Fruit fly (Drosophila melanogaster) whole organism, pupa: Measurements from ENCODE around the gene Abcd1.

ENCODE experiments used
- CG10348 ChIP-seq: fragments of 200-800 bp; sonication (Bioruptor generic); IDR thresholded peaks from 2 replicates; pipeline ENCODE4 v1.3.6; 2022; ENCODE audit warnings: missing biosample characterization, missing genetic modification characterization
- CG12605 ChIP-seq: fragments of 200-800 bp; sonication (Bioruptor generic); IDR thresholded peaks from 2 replicates; pipeline ENCODE4 v1.3.6; 2022; ENCODE audit warnings: missing biosample characterization, missing genetic modification characterization
- CG13204 ChIP-seq: fragments of 200-800 bp; sonication (Bioruptor generic); optimal IDR thresholded peaks from 2 replicates; lab custom pipeline; 2018; ENCODE audit warnings: missing biosample characterization, mild to moderate bottlenecking, missing genetic modification characterization, moderate library complexity
- CG14655 ChIP-seq: fragments of 200-800 bp; sonication (Bioruptor generic); optimal IDR thresholded peaks from 3 replicates; lab custom pipeline; 2017; ENCODE audit warnings: mild to moderate bottlenecking, missing biosample characterization, missing genetic modification reagents, missing genetic modification characterization
- CG15710 ChIP-seq: fragments of 200-800 bp; sonication (Bioruptor generic); optimal IDR thresholded peaks from 2 replicates; lab custom pipeline; 2018; ENCODE audit warnings: missing biosample characterization, mild to moderate bottlenecking, missing genetic modification characterization, moderate library complexity
- CG17806 ChIP-seq: fragments of 200-800 bp; sonication (Bioruptor generic); optimal IDR thresholded peaks from 2 replicates; lab custom pipeline; 2018; ENCODE audit warnings: missing biosample characterization, mild to moderate bottlenecking, missing genetic modification characterization, moderate library complexity
- CG32121 ChIP-seq: fragments of 200-800 bp; sonication (Bioruptor generic); IDR thresholded peaks from 2 replicates; pipeline ENCODE4 v1.3.6; 2022; ENCODE audit warnings: missing biosample characterization, missing genetic modification characterization
- CG34367 ChIP-seq: fragments of 200-800 bp; sonication (Bioruptor generic); optimal IDR thresholded peaks from 2 replicates; lab custom pipeline; 2018; ENCODE audit warnings: missing biosample characterization, mild to moderate bottlenecking, missing genetic modification characterization
- CG4496 ChIP-seq: fragments of 200-800 bp; sonication (Bioruptor generic); IDR thresholded peaks from 3 replicates; pipeline ENCODE4 v1.3.6; 2022; ENCODE audit warnings: missing biosample characterization, missing genetic modification characterization
- CG8159 ChIP-seq: fragments of 200-800 bp; sonication (Bioruptor generic); optimal IDR thresholded peaks from 3 replicates; lab custom pipeline; 2018; ENCODE audit warnings: missing biosample characterization, mild to moderate bottlenecking, missing genetic modification characterization, moderate library complexity
- CG8301 ChIP-seq: fragments of 200-800 bp; sonication (Bioruptor generic); optimal IDR thresholded peaks from 2 replicates; lab custom pipeline; 2018; ENCODE audit warnings: missing biosample characterization, mild to moderate bottlenecking, missing genetic modification characterization
- CG9948 ChIP-seq: fragments of 200-800 bp; sonication (Bioruptor generic); optimal IDR thresholded peaks from 2 replicates; lab custom pipeline; 2018; ENCODE audit warnings: missing biosample characterization, mild to moderate bottlenecking, missing genetic modification characterization, moderate library complexity
- D1 ChIP-seq: fragments of 200-800 bp; sonication (Bioruptor generic); optimal IDR thresholded peaks from 2 replicates; lab custom pipeline; 2018; ENCODE audit warnings: missing biosample characterization, mild to moderate bottlenecking, missing genetic modification characterization, moderate library complexity
- EcR ChIP-seq: fragments of 200-800 bp; sonication (Bioruptor generic); optimal IDR thresholded peaks from 3 replicates; lab custom pipeline; 2019; ENCODE audit warnings: missing biosample characterization, missing genetic modification characterization, mild to moderate bottlenecking, moderate library complexity, missing genetic modification reagents
- Ets98B ChIP-seq: fragments of 200-800 bp; sonication (Bioruptor generic); IDR thresholded peaks from 2 replicates; pipeline ENCODE4 v1.3.6; 2022; ENCODE audit warnings: missing biosample characterization, missing genetic modification characterization
- Pif1A ChIP-seq: fragments of 200-800 bp; sonication (Bioruptor generic); optimal IDR thresholded peaks from 3 replicates; lab custom pipeline; 2016; ENCODE audit warnings: missing biosample characterization, missing genetic modification characterization
- Pif1B ChIP-seq: fragments of 200-800 bp; sonication (Bioruptor generic); optimal IDR thresholded peaks from 3 replicates; lab custom pipeline; 2016; ENCODE audit warnings: missing biosample characterization, missing genetic modification characterization
- Snoo ChIP-seq: fragments of 200-800 bp; sonication (Bioruptor generic); optimal IDR thresholded peaks from 3 replicates; lab custom pipeline; 2017; ENCODE audit warnings: missing biosample characterization, mild to moderate bottlenecking, missing genetic modification characterization, inconsistent platforms
- fd96Ca ChIP-seq: fragments of 200-800 bp; sonication (Bioruptor generic); IDR thresholded peaks from 3 replicates; pipeline ENCODE4 v1.3.6; 2022; ENCODE audit warnings: missing biosample characterization, missing genetic modification characterization
- gl ChIP-seq: fragments of 200-800 bp; sonication (Bioruptor generic); optimal IDR thresholded peaks from 2 replicates; lab custom pipeline; 2018; ENCODE audit warnings: missing biosample characterization, mild to moderate bottlenecking, missing genetic modification characterization
- rn ChIP-seq: fragments of 200-800 bp; sonication (Bioruptor generic); IDR thresholded peaks from 2 replicates; pipeline ENCODE4 v1.3.6; 2022; ENCODE audit warnings: missing biosample characterization, missing genetic modification characterization

Gene Abcd1

dm6 chr4:227648-228047 is 34.0 kb upstream of the Abcd1 start, which contains the start of the genes CG31999 and yellow-h:
Gene CG31999 (minus strand): TSS chr4:227748.
Gene yellow-h (plus strand): TSS chr4:227922.
- TF ChIP-seq CG17806 (tag; lab: Kevin White, UChicago): no peak
- TF ChIP-seq CG12605 (GFP tag; lab: Robert Waterston, UW): no peak
- no peak for TF ChIP-seq Pif1A (GFP tag; lab: Kevin White, UChicago)

dm6 chr4:226751-227150 is 33.1 kb upstream of the Abcd1 start:
- TF ChIP-seq fd96Ca (no peak), CG32121 (GFP tag; lab: Robert Waterston, UW) (no peak), Snoo (tag; lab: Kevin White, UChicago) (no peak), CG15710 (tag; lab: Kevin White, UChicago) (no peak), EcR (GFP tag; lab: Kevin White, UChicago) (no peak), CG34367 (tag; lab: Kevin White, UChicago) (no peak), CG13204 (GFP tag; lab: Kevin White, UChicago) (no peak), CG17806 (tag; lab: Kevin White, UChicago) (no peak), CG4496 (GFP tag; lab: Robert Waterston, UW) (no peak), D1 (no peak), gl (tag; lab: Kevin White, UChicago) (no peak), Pif1A (GFP tag; lab: Kevin White, UChicago) (no peak), CG10348 (GFP tag; lab: Robert Waterston, UW) (no peak)

- TF ChIP-seq CG10348 (GFP tag; lab: Robert Waterston, UW): no peak
- no peak for TF ChIP-seq CG8159 (tag; lab: Kevin White, UChicago)
- no peak for TF ChIP-seq CG12605 (GFP tag; lab: Robert Waterston, UW)
- peak; percentile 16 for TF ChIP-seq gl (tag; lab: Kevin White, UChicago)
- no peak for TF ChIP-seq CG14655 (GFP tag; lab: Kevin White, UChicago)
- no peak for TF ChIP-seq CG17806 (tag; lab: Kevin White, UChicago)
- peak; percentile 5 for TF ChIP-seq Snoo (tag; lab: Kevin White, UChicago)
- peak; percentile 6 for TF ChIP-seq Pif1A (GFP tag; lab: Kevin White, UChicago)
- no peak for TF ChIP-seq CG8301
- no peak for TF ChIP-seq Ets98B
These were observed 32.2 kb upstream of the Abcd1 start for dm6 chr4:225824-226223.

- TF ChIP-seq CG4496 (GFP tag; lab: Robert Waterston, UW) (no peak), CG9948 (tag; lab: Kevin White, UChicago) (no peak), CG8159 (tag; lab: Kevin White, UChicago) (no peak), CG34367 (tag; lab: Kevin White, UChicago) (no peak), Pif1B (GFP tag; lab: Kevin White, UChicago) (no peak), gl (tag; lab: Kevin White, UChicago) (no peak), rn (GFP tag; lab: Robert Waterston, UW) (no peak), CG15710 (tag; lab: Kevin White, UChicago) (no peak), CG10348 (GFP tag; lab: Robert Waterston, UW) (no peak), fd96Ca (no peak), CG13204 (GFP tag; lab: Kevin White, UChicago) (no peak), Pif1A (GFP tag; lab: Kevin White, UChicago) (no peak)
These were observed 16.5 kb upstream of the Abcd1 start, which contains the start of gene Crk for dm6 chr4:210011-210649. Gene Crk (plus strand): TSS chr4:210224.

DNA sequence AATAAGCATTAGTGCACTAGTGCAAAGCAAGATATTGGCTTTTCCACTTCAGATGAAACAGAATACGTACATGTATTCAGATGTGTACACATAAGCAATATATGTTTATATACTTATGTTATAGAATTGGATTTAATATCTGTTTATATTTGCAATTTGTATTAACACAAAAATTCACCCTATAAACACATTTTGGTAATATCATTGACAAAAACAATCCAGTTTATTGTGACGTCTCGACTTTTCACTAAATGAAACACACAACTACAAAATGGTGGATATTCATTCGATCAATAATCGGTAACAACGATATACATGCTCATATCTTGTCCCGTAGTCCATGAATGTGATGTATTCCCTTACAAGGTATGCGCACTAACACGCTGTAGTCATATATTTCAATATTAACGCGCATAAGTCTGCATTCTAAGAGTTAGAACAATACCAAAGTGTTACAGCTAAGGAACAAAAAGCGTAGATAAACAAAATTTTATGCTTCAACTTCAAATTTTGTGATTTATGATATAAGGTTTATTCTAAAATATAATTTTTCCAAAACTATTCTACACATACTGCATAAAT is 12.1 kb upstream of the Abcd1 start, which contains the start of gene CG31998:
CG31998 (minus strand) TSS at position 275 of the 582 bp plus-strand sequence.
- peak; percentile 22 for TF ChIP-seq D1
- TF ChIP-seq CG14655 (GFP tag; lab: Kevin White, UChicago): no peak
- TF ChIP-seq CG15710 (tag; lab: Kevin White, UChicago): peak; percentile 15
- TF ChIP-seq Pif1B (GFP tag; lab: Kevin White, UChicago): no peak
- TF ChIP-seq, all 21 proteins: peak for 2

DNA sequence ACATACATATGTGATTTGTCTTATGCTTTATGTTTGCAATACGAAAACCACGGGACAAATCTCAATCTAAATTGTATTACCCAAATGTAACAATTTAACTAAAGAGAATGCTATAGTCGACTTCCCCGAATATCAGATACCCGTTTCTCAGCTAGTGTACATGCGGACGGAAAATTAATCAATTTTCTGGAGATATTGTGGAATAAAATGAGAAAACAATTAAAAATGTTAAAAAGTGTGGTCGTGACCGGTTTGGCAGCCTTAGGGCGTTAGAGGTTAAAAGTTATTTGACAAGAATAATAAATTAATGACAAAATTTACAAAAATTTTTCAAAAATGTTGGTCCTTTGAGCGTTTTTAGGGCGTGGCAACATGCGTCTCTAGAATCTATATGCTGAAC is 1.1 kb downstream of the Abcd1 start:
- TF ChIP-seq rn (GFP tag; lab: Robert Waterston, UW) (no peak), CG8301 (no peak), CG9948 (tag; lab: Kevin White, UChicago) (no peak), Snoo (tag; lab: Kevin White, UChicago) (no peak), CG10348 (GFP tag; lab: Robert Waterston, UW) (no peak), CG15710 (tag; lab: Kevin White, UChicago) (no peak), CG13204 (GFP tag; lab: Kevin White, UChicago) (no peak), CG14655 (GFP tag; lab: Kevin White, UChicago) (no peak), Pif1A (GFP tag; lab: Kevin White, UChicago) (no peak), CG34367 (tag; lab: Kevin White, UChicago) (no peak), Pif1B (GFP tag; lab: Kevin White, UChicago) (no peak), gl (tag; lab: Kevin White, UChicago) (no peak), Ets98B (no peak)
- TF ChIP-seq, all 21 proteins: peak for 0
